Fruit fly (Drosophila melanogaster) S2 (cell line): ENCODE measurements around the gene CG31493.

Experiments
- CG8478 ChIP-seq: fragments of >200 bp; optimal IDR thresholded peaks from 2 replicates; lab custom pipeline; 2018
- CTCF ChIP-seq, 2 experiments: fragments of >200 bp; optimal IDR thresholded peaks; 2 replicates each; lab custom pipeline; 2018

CG31493 gene

DNA sequence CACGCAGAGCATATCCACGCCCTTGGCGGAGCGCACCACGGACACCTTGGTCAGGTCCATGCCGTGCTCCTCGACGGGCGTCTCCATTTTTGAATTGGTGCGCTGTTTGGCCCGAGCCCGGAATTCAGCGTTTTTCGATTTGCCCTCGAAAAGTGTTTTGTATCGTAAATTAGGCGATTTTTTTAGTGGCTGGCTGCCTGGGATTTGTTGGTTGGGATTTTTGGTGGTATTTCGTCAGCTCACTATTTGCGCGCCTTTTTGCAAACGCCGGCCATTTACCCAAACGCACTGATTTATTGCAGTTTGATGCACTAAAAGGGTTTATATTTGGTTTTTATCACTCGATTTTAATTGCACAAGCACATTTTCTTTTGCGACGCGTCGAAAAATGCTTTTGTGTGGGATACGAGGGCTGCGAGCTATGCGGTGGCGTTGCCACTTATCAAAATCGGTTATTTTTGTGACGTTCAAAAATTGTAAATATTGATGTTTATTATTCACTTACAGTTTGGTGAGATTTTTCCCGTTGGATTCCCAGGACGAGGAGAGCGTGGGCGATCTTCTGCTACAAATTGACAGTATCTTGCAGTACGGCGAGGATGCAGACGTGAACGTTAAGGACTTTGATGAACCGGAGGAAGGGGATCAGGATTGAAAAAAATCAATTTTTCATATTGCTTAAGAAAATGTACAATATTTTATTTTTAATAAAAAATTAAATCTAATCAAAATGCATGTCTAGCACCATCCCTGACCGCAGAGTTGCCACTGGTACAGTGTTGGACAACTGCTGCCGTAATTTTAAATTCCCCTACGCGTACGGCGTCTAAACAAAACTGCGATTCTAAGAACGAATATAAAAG is 19.4 kb downstream of the CG31493 start, which contains the start of the genes gfzf and Sas-4:
Gene gfzf, minus strand, starts transcription at position 425 of the 863 bp plus-strand sequence.
Gene Sas-4, plus strand, starts transcription at position 824 of the 863 bp plus-strand sequence.
- TF ChIP-seq CG8478 (lab: Kevin White, UChicago): no peak
- TF ChIP-seq CTCF (optimal IDR thresholded peaks at IDR 0.05; lab: Kevin White, UChicago): no peak

DNA sequence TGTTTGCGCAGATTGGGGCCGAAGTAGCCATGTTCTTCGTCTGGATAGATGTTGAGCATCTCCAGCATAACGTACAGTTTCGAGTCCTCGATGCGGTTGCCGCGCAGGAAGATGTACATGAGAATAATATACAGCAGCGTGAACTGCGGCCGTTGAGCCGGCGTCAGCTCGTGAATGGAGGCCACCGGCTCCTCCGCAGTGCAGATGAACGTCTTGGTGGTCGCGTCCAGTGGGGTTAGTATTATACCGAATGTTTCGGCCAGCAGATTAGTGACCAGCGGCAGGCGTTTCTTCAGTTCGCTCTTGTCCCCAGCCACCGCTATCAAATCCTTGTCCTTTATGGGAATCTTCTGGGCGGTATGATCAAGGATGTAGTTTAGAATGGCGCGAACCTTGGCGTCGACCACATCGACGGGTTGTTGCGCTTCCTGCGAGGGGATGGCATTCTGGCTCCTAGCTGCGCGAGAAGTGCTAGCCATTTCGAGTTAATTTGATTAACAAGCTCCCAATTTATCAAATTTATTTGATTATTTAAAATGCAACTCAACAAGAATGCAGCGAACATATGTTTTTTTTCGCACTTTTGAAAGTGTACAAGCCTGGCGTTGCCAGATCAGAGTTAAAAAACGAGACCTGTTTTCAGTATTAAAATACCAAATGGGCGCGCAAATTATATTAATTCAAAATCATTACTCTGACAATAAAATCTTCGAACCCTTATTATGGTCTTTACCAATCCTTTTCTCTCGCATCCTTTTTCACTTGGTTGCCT is 23.4 kb downstream of the CG31493 start, which contains the start of gene MAGE:
Gene MAGE, minus strand, starts transcription at position 595 of the 772 bp plus-strand sequence.
- no peak for TF ChIP-seq CG8478 (lab: Kevin White, UChicago)
- TF ChIP-seq CTCF (optimal IDR thresholded peaks at IDR 0.05; lab: Kevin White, UChicago): no peak

DNA sequence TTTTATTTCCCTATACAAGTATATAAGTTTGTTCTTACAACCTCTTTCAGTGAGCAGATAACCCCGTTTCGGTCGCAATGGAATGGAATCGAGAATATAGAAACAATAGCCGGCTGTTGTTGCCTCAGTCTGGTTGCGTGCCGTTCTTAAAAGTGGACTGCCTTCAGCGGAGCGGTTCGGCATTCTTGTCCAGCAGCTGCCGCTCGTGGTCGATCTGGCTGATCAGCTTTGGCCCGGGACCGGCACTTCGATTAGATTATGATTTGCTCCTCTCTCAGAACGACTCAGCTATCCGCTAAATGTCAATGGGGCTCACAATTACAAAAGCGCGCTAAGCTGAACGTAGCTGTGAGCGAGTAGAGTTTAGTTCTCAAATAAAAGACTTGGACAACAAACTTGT is 25.7 kb downstream of the CG31493 start:
- TF ChIP-seq CG8478 (lab: Kevin White, UChicago) (no peak), CTCF (optimal IDR thresholded peaks at IDR 0.05; lab: Kevin White, UChicago) (no peak)

DNA sequence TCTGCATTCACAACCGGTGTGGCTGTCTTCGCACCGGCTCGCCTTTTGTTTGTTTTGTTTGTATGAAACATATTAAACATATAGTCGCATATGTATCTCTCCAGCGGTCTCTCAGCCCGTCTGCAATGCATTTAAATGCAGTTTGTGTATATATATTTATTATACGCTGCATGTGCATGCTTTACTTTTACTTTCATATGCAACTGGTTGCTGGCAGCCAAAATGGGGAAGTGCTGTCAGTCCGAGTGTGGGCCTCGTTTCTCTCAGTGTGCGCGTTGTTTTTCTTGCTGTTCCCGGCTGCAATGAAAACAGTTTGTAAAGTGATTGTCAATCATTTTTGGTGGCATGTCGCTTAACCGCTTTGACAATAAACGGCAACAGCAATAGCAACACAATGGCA is 28.3 kb downstream of the CG31493 start:
- TF ChIP-seq CG8478 (lab: Kevin White, UChicago) (no peak), CTCF (optimal IDR thresholded peaks at IDR 0.05; lab: Kevin White, UChicago) (no peak)

DNA sequence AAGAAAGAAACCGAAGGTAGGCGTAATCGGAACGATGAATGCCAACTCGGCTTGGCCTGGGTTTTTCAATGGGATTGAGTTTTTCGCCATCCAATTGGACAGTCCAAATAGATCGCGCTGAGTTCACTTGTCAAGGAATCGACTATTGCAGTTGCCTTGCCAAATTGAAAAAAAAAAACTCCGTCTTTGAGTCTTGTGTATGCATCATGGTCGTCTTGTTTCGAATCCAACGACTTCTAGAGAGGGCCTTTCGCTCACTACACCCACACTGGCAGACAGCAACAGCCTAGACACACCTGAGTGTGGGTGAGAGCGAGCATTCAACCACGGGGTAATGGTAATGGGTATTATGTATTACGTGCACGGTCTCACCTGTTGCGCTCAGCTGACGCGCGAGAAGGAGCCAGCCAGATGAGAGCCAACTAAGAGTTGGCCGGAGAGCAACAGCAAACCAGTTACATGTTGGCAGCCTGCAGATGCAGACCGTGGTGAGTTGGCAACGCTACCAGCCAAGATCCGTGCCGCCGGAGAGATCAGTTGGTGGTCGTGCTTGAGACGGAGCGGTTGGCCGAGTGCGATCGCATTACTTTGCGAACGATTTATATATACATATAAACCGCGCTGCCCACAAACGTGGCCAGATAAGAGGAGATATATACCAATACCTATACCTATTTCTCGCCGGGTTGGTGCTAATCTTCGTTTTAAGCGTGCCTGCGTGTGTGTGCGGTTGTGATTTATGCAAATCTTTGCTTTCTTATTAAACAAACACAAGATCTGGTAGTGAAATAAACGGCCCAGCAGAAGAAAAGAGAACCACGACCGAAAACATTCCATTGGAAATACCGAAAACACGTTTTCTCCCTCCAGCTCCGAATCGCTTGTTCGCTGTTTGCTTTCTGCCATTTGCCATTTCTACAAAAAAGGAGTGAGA is 31.3 kb downstream of the CG31493 start, which contains the start of gene sas:
Gene sas, plus strand, starts transcription at position 453 of the 934 bp plus-strand sequence.
- TF ChIP-seq CTCF (optimal IDR thresholded peaks at IDR 0.05; lab: Kevin White, UChicago) (no peak), CG8478 (lab: Kevin White, UChicago) (no peak)

DNA sequence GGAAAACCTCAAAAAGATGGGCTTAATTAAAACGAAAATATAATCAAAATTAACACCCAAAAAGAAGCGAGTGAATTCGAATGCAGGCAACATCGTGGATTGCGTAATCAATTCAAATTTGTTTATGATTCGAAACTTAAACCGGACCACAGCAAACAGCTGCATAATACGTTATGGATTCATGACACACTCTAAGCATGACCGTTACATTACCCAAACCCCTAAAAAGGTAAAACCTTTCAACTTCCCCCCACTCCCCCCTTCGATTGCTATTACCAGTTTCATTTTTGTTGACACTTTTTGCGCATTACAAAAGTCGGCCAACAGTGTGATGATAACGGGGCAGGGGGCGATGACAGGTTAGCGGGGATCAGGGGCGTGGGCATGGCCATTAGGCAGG is 38.6 kb downstream of the CG31493 start:
- TF ChIP-seq CTCF (optimal IDR thresholded peaks at IDR 0.05; lab: Kevin White, UChicago) (no peak), CG8478 (lab: Kevin White, UChicago) (no peak)

DNA sequence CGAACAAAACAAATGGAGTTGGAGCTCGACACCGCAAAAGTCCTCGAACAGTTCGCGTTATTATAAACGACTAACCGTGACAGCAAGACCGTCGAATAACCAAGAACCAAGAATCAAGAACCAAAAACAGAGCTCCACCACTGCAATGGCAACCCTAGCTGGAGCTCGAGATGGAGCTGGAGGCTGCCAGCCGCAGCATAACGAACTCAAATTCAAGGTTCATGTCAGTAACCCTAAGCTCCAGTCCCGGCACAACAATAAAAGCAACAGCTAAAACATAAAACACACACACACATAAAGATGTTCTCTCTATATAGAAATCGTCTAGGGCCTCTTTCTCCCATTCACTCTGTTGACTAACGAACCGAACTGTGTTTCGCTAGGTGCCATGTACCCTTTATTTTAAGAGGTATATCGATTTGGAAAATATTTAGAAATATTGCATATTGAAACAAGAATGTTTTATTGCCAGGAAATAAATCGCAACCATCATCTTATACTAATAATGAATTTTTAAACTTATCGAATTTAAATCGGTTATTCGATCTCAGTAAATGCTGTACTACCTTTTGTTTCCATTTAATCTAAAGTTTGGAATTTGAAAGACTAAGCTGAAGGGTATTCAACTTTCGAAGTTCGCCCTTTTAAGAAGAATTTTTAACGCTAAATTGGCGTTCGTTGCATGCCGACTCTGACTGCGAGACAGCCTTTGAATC is 40.2 kb downstream of the CG31493 start:
- no peak for TF ChIP-seq CTCF (optimal IDR thresholded peaks at IDR 0.05; lab: Kevin White, UChicago)
- TF ChIP-seq CG8478 (lab: Kevin White, UChicago): no peak

DNA sequence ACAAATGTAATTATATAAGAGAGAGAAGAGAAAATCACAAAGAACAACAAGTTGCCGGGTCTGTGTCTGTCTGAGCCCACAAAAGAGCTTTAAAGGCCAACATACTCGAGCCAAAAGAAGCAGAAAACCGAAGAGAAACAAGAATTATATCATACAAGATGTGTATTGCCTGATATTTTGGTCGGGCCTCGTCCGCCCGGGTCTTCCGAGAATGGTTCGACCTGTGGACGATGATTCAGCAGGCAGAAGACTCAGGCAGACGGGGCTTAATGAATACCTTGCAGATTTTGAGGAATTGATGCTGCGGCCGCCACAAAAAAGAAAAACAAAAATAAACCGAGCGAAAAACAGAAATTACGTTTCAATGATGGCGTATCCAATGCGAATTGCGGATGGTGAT is 41.6 kb downstream of the CG31493 start:
- TF ChIP-seq CG8478 (lab: Kevin White, UChicago) (no peak), CTCF (optimal IDR thresholded peaks at IDR 0.05; lab: Kevin White, UChicago) (no peak)

DNA sequence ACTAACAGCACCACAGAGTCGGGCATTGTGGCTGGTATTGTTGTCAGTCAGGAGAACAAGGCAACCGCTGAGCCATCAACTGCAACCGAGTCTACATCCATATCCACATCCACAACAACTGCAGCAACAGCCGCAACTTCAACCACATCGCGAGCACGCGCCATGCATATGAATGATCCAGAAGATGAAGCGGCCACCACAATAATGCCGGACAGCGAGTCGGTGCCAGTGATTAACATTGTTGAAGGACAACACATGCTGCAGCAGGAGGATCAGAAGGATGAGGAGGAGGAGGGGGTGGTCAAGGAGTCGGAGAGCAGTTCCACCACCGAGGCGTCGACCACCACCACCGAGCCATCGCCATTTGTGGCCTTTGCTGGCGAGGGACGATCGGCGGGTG is 43.4 kb downstream of the CG31493 start:
- TF ChIP-seq CG8478 (lab: Kevin White, UChicago): no peak
- no peak for TF ChIP-seq CTCF (optimal IDR thresholded peaks at IDR 0.05; lab: Kevin White, UChicago)
